Fruit fly (Drosophila melanogaster) whole organism, adult: Measurements from ENCODE around the gene CG7423.

Source experiments
- CG12768 ChIP-seq: fragments of 200-800 bp; sonication (Bioruptor generic); optimal IDR thresholded peaks from 2 replicates; lab custom pipeline; 2017; ENCODE audit warnings: missing biosample characterization, missing genetic modification characterization, mild to moderate bottlenecking, moderate library complexity, missing genetic modification reagents
- CG5204 ChIP-seq: fragments of 200-800 bp; sonication (Bioruptor generic); optimal IDR thresholded peaks from 2 replicates; lab custom pipeline; 2016; ENCODE audit warnings: missing biosample characterization, missing genetic modification characterization
- CG7045 ChIP-seq: fragments of 200-800 bp; sonication (Bioruptor generic); optimal IDR thresholded peaks from 2 replicates; lab custom pipeline; 2017; ENCODE audit warnings: missing biosample characterization, mild to moderate bottlenecking, missing genetic modification characterization
- CG7101 ChIP-seq: fragments of 200-800 bp; sonication (Bioruptor generic); optimal IDR thresholded peaks from 2 replicates; lab custom pipeline; 2018; ENCODE audit warnings: missing biosample characterization, mild to moderate bottlenecking, missing genetic modification characterization, moderate library complexity
- Hr96 ChIP-seq: fragments of 200-800 bp; sonication (Bioruptor generic); optimal IDR thresholded peaks from 2 replicates; lab custom pipeline; 2016; ENCODE audit warnings: missing biosample characterization, missing genetic modification characterization
- bab1 ChIP-seq: fragments of 200-800 bp; sonication (Bioruptor generic); optimal IDR thresholded peaks from 3 replicates; lab custom pipeline; 2019; ENCODE audit warnings: missing biosample characterization, mild to moderate bottlenecking, missing genetic modification characterization, moderate library complexity

dm6 chrX:19033739-19034138 lies 49.4 kb downstream of the CG7423 start:
- TF ChIP-seq CG7045 (GFP tag; lab: Kevin White, UChicago) (no peak), CG5204 (no peak), bab1 (GFP tag; lab: Kevin White, UChicago) (no peak), CG7101 (tag; lab: Kevin White, UChicago) (no peak), Hr96 (GFP tag; lab: Kevin White, UChicago) (no peak), CG12768 (GFP tag; lab: Kevin White, UChicago) (no peak)
